Fruit fly (Drosophila melanogaster): Measurements from ENCODE around the gene CG9992.

The CG9992 gene

DNA sequence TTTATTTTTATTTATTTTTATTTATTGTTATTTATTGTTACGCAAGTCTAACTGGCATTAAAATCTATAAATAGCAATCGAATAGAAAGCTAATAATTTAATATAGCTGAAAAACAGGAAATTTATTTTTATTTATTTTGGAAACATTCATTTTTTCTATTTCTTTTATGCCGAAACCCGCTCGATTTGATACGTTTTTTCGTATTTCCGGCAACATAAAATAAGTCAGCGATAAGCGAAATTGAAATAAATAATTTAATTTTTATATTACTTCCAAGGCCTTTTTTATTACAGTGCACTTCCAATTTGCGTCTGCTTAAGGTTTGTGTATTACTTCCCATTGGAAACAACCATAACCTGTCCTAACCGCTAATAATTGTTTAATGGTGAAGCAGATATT is 12.8 kb downstream of the CG9992 start:
- TF ChIP-seq CG9948 (tag; optimal IDR thresholded peaks at IDR 0.05) (no peak), CG13204 (GFP tag; optimal IDR thresholded peaks at IDR 0.05) (no peak), rn (GFP tag; IDR thresholded peaks at IDR 0.05) (no peak), gl (tag; optimal IDR thresholded peaks at IDR 0.05) (no peak), CG8159 (tag; optimal IDR thresholded peaks at IDR 0.05) (no peak), Snoo (tag; optimal IDR thresholded peaks at IDR 0.05) (no peak), CG17806 (tag; optimal IDR thresholded peaks at IDR 0.05) (peak; percentile 28), CG14655 (GFP tag; optimal IDR thresholded peaks at IDR 0.05) (no peak), EcR (GFP tag; optimal IDR thresholded peaks at IDR 0.05) (no peak), CG32121 (GFP tag; IDR thresholded peaks at IDR 0.05) (no peak), Pif1A (GFP tag; optimal IDR thresholded peaks at IDR 0.05) (no peak), CG12605 (GFP tag; IDR thresholded peaks at IDR 0.05) (no peak), Pif1B (GFP tag; optimal IDR thresholded peaks at IDR 0.05) (peak; percentile 14), CG8301 (tag; optimal IDR thresholded peaks at IDR 0.05) (no peak), Ets98B (GFP tag; IDR thresholded peaks at IDR 0.05) (no peak), CG10348 (GFP tag; IDR thresholded peaks at IDR 0.05) (no peak), CG34367 (tag; optimal IDR thresholded peaks at IDR 0.05) (no peak), CG15710 (tag; optimal IDR thresholded peaks at IDR 0.05) (no peak), D1 (tag; optimal IDR thresholded peaks at IDR 0.05) (peak; percentile 51)

DNA sequence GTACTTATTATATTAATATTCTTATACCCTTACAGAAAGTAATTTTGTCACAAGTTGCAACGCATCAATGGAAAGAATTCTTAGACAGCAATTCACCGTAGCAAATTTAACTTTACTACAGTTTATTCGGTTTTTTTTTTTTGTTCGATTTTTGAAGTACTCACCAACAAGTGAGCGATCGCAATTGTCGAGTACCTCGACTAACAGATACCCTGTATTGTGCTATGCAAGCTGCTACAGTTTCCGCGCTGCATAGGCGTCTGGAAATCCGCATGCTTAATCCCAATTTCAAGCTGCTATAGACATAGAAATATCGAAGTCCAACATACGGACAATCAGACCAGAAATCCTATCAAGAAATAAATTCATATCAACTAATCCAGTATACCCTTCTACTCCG is 16.1 kb downstream of the CG9992 start:
- TF ChIP-seq D1 (tag; optimal IDR thresholded peaks at IDR 0.05), result no peak
- TF ChIP-seq EcR (GFP tag; optimal IDR thresholded peaks at IDR 0.05), result no peak
- no peak for TF ChIP-seq rn (GFP tag; IDR thresholded peaks at IDR 0.05)
- no peak for TF ChIP-seq Pif1B (GFP tag; optimal IDR thresholded peaks at IDR 0.05)
- no peak for TF ChIP-seq fd96Ca (GFP tag; IDR thresholded peaks at IDR 0.05)
- TF ChIP-seq Snoo (tag; optimal IDR thresholded peaks at IDR 0.05), result no peak
- TF ChIP-seq CG17806 (tag; optimal IDR thresholded peaks at IDR 0.05), result no peak
- TF ChIP-seq CG34367 (tag; optimal IDR thresholded peaks at IDR 0.05), result no peak
- TF ChIP-seq CG15710 (tag; optimal IDR thresholded peaks at IDR 0.05), result no peak
- no peak for TF ChIP-seq CG14655 (GFP tag; optimal IDR thresholded peaks at IDR 0.05)
- TF ChIP-seq gl (tag; optimal IDR thresholded peaks at IDR 0.05), result no peak
- TF ChIP-seq CG8159 (tag; optimal IDR thresholded peaks at IDR 0.05), result no peak
- TF ChIP-seq Ets98B (GFP tag; IDR thresholded peaks at IDR 0.05), result no peak
- no peak for TF ChIP-seq CG12605 (GFP tag; IDR thresholded peaks at IDR 0.05)
- no peak for TF ChIP-seq CG32121 (GFP tag; IDR thresholded peaks at IDR 0.05)
- TF ChIP-seq CG8301 (tag; optimal IDR thresholded peaks at IDR 0.05), result no peak
- TF ChIP-seq CG13204 (GFP tag; optimal IDR thresholded peaks at IDR 0.05), result no peak
- TF ChIP-seq Pif1A (GFP tag; optimal IDR thresholded peaks at IDR 0.05), result no peak
- TF ChIP-seq CG9948 (tag; optimal IDR thresholded peaks at IDR 0.05), result no peak
- TF ChIP-seq CG10348 (GFP tag; IDR thresholded peaks at IDR 0.05), result no peak

- TF ChIP-seq CG4496 (GFP tag; IDR thresholded peaks at IDR 0.05) (no peak), CG10348 (GFP tag; IDR thresholded peaks at IDR 0.05) (no peak), Pif1B (GFP tag; optimal IDR thresholded peaks at IDR 0.05) (peak; percentile 20), CG8301 (tag; optimal IDR thresholded peaks at IDR 0.05) (no peak), Ets98B (GFP tag; IDR thresholded peaks at IDR 0.05) (no peak), CG15710 (tag; optimal IDR thresholded peaks at IDR 0.05) (no peak), CG8159 (tag; optimal IDR thresholded peaks at IDR 0.05) (no peak), D1 (tag; optimal IDR thresholded peaks at IDR 0.05) (no peak), EcR (GFP tag; optimal IDR thresholded peaks at IDR 0.05) (no peak), CG13204 (GFP tag; optimal IDR thresholded peaks at IDR 0.05) (no peak), Pif1A (GFP tag; optimal IDR thresholded peaks at IDR 0.05) (peak; percentile 3), fd96Ca (GFP tag; IDR thresholded peaks at IDR 0.05) (no peak), CG34367 (tag; optimal IDR thresholded peaks at IDR 0.05) (no peak)
Measured at dm6 chrX:16361306-16361705, 23.4 kb downstream of the CG9992 start, which contains the start of gene nonA. TSS of gene nonA (plus strand) at chrX:16361569.

dm6 chrX:16358670-16359320 is 25.9 kb downstream of the CG9992 start, which contains the start of the genes U2af50 and PIG-Q:
TSS of gene U2af50 (minus strand) at chrX:16359039.
TSS of gene PIG-Q (plus strand) at chrX:16359143.
- TF ChIP-seq CG4496 (GFP tag; IDR thresholded peaks at IDR 0.05) (peak; percentile 93), rn (GFP tag; IDR thresholded peaks at IDR 0.05) (no peak; the same call in 1 of the 2 replicates), Ets98B (GFP tag; IDR thresholded peaks at IDR 0.05) (peak; percentile 87; the same call in 1 of the 2 replicates), CG8301 (tag; optimal IDR thresholded peaks at IDR 0.05) (peak; percentile 84), CG10348 (GFP tag; IDR thresholded peaks at IDR 0.05) (no peak; the same call in 1 of the 2 replicates), Pif1A (GFP tag; optimal IDR thresholded peaks at IDR 0.05) (no peak), fd96Ca (GFP tag; IDR thresholded peaks at IDR 0.05) (no peak), Snoo (tag; optimal IDR thresholded peaks at IDR 0.05) (peak; percentile 86), CG15710 (tag; optimal IDR thresholded peaks at IDR 0.05) (peak; percentile 90), Pif1B (GFP tag; optimal IDR thresholded peaks at IDR 0.05) (peak; percentile 84), CG32121 (GFP tag; IDR thresholded peaks at IDR 0.05) (peak; percentile 91), CG9948 (tag; optimal IDR thresholded peaks at IDR 0.05) (peak; percentile 91), CG12605 (GFP tag; IDR thresholded peaks at IDR 0.05) (peak; percentile 87), gl (tag; optimal IDR thresholded peaks at IDR 0.05) (peak; percentile 73), CG34367 (tag; optimal IDR thresholded peaks at IDR 0.05) (peak; percentile 87), CG17806 (tag; optimal IDR thresholded peaks at IDR 0.05) (peak; percentile 91), EcR (GFP tag; optimal IDR thresholded peaks at IDR 0.05) (peak; percentile 86), CG8159 (tag; optimal IDR thresholded peaks at IDR 0.05) (peak; percentile 93)

- no peak for TF ChIP-seq CG34367 (tag; optimal IDR thresholded peaks at IDR 0.05)
Measured at dm6 chrX:16350062-16350461, 34.6 kb downstream of the CG9992 start, which contains the start of gene sl. TSS of gene sl (plus strand) at chrX:16350315.

All from whole organism, pupa.